Worm (Caenorhabditis elegans) whole organism, L3 larva: ENCODE results near the gene T10D4.15.

Experiments used
- egl-27 ChIP-seq: sonication (generic microtip); optimal IDR thresholded peaks from 4 replicates; lab custom pipeline; 2017; ENCODE audit warnings: missing biosample characterization, missing genetic modification reagents, missing genetic modification characterization
- elt-2 ChIP-seq: sonication (generic microtip); optimal IDR thresholded peaks from 2 replicates; lab custom pipeline; 2016; ENCODE audit warnings: missing genetic modification reagents, mild to moderate bottlenecking, missing genetic modification characterization, missing compliant biosample characterization
- elt-3 ChIP-seq, 3 experiments: fragments of 150-350 bp in 1 of 3; sonication (generic microtip) in 2 of 3; optimal IDR thresholded peaks; 2 replicates in 2 of 3; 4 replicates in 1 of 3; lab custom pipeline; 2014 to 2017; ENCODE audit warnings: missing biosample characterization in 3 of 3, missing genetic modification characterization in 3 of 3
- fos-1 ChIP-seq: fragments of 150-350 bp; optimal IDR thresholded peaks from 2 replicates; lab custom pipeline; 2014; ENCODE audit warnings: missing biosample characterization, missing genetic modification characterization
- nhr-28 ChIP-seq: fragments of 150-350 bp; optimal IDR thresholded peaks from 2 replicates; lab custom pipeline; 2014; ENCODE audit warnings: missing biosample characterization, missing genetic modification characterization
- nhr-76 ChIP-seq: fragments of 150-350 bp; sonication (generic microtip); optimal IDR thresholded peaks from 5 replicates; lab custom pipeline; 2014; ENCODE audit warnings: missing biosample characterization, missing genetic modification characterization
- nhr-77 ChIP-seq: fragments of 150-350 bp; optimal IDR thresholded peaks from 2 replicates; lab custom pipeline; 2014; ENCODE audit warnings: missing biosample characterization, missing genetic modification characterization
- zag-1 ChIP-seq: fragments of 150-350 bp; optimal IDR thresholded peaks from 2 replicates; lab custom pipeline; 2014; ENCODE audit warnings: missing biosample characterization, missing genetic modification characterization
- ztf-11 ChIP-seq: fragments of 150-350 bp; optimal IDR thresholded peaks from 2 replicates; lab custom pipeline; 2014; ENCODE audit warnings: missing biosample characterization, missing genetic modification characterization

ce11 chrII:3105765-3106164, 40.2 kb upstream of the T10D4.15 start, which contains the start of gene clec-122:
- TF ChIP-seq nhr-28 (tag; lab: Kevin White, UChicago) (no peak), elt-2 (tag; lab: Kevin White, UChicago) (no peak), fos-1 (tag; lab: Kevin White, UChicago) (no peak), egl-27 (tag; lab: Kevin White, UChicago) (no peak), zag-1 (tag; lab: Kevin White, UChicago) (no peak), elt-3 (tag; optimal IDR thresholded peaks at IDR 0.05; lab: Kevin White, UChicago) (no peak), nhr-77 (tag; lab: Kevin White, UChicago) (no peak), ztf-11 (tag; lab: Kevin White, UChicago) (no peak), nhr-76 (tag; lab: Kevin White, UChicago) (no peak)
